Worm (Caenorhabditis elegans) whole organism, L4/young adult: Measurements from ENCODE around the gene msp-40.

Experiments used
- W03F9.2 ChIP-seq: fragments of 150-350 bp; optimal IDR thresholded peaks from 2 replicates; lab custom pipeline; 2014; ENCODE audit warnings: missing biosample characterization, missing genetic modification characterization
- dao-5 ChIP-seq: sonication (generic microtip); optimal IDR thresholded peaks from 2 replicates; lab custom pipeline; 2016; ENCODE audit warnings: missing genotype, missing genetic modification characterization, moderate library complexity, missing compliant biosample characterization

DNA sequence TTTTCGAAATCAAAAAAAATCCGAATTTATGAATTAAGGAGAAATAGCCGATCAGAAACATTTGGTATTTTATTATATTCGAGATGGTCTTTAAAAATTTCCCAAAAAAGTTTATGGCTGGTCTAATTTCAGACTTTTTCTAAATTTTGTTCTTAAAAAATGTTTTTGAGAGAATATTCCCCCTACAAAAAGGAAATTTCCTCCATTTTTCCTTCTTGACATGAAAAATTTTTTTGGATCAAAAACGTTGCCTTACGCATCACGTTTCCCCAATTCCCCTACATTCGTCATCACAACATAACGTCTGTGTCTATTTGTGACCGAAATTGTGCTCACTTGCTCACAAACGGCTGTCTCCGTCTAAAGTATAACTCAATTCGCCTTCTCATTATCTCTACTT lies 31.9 kb upstream of the msp-40 start:
- TF ChIP-seq dao-5 (tag; lab: Kevin White, UChicago) (no peak), W03F9.2 (no peak)
